Fruit fly (Drosophila melanogaster): ENCODE data around the gene CG13458.

CG13458 gene

dm6 chr3L:15163414-15163813 lies 50.1 kb downstream of the CG13458 start, which contains the start of gene CG7011 (continued):
- TF ChIP-seq gro (GFP tag; optimal IDR thresholded peaks at IDR 0.05) (peak; percentile 2), az2 (GFP tag; optimal IDR thresholded peaks at IDR 0.05) (no peak), MESR4 (GFP tag; optimal IDR thresholded peaks at IDR 0.05) (peak; percentile 17), Jarid2 (GFP tag; optimal IDR thresholded peaks at IDR 0.05) (no peak), fd64A (GFP tag; optimal IDR thresholded peaks at IDR 0.05) (no peak), CG9609 (GFP tag; optimal IDR thresholded peaks at IDR 0.05) (no peak), odd (GFP tag; optimal IDR thresholded peaks at IDR 0.05) (no peak), dpn (GFP tag; optimal IDR thresholded peaks at IDR 0.05) (no peak), Optix (GFP tag; IDR thresholded peaks at IDR 0.05) (no peak), tap (tag; optimal IDR thresholded peaks at IDR 0.05) (no peak), CG6813 (GFP tag; optimal IDR thresholded peaks at IDR 0.05) (no peak), slbo (GFP tag; IDR thresholded peaks at IDR 0.05) (no peak), CG5953 (GFP tag; IDR thresholded peaks at IDR 0.05) (no peak), Bteb2 (GFP tag; optimal IDR thresholded peaks at IDR 0.05) (no peak), CG10431 (GFP tag; optimal IDR thresholded peaks at IDR 0.05) (peak; percentile 45), ranshi (GFP tag; IDR thresholded peaks at IDR 0.05) (no peak), Dip2 (GFP tag; IDR thresholded peaks at IDR 0.05) (no peak), CG4617 (GFP tag; optimal IDR thresholded peaks at IDR 0.05; ENCODE audit: borderline replicate concordance) (peak; percentile 26), CTCF (GFP tag; optimal IDR thresholded peaks at IDR 0.05) (peak; percentile 79), Rfx (GFP tag; IDR thresholded peaks at IDR 0.05) (no peak), Ptx1 (GFP tag; IDR thresholded peaks at IDR 0.05) (no peak), Atf6 (GFP tag; IDR thresholded peaks at IDR 0.05) (no peak), CG3838 (GFP tag; optimal IDR thresholded peaks at IDR 0.05) (no peak), cato (GFP tag; optimal IDR thresholded peaks at IDR 0.05; ENCODE audit: borderline replicate concordance) (no peak), bcd (GFP tag; optimal IDR thresholded peaks at IDR 0.05) (no peak), Doc2 (GFP tag; IDR thresholded peaks at IDR 0.05) (no peak), zf30C (GFP tag; optimal IDR thresholded peaks at IDR 0.05) (no peak), Meics (GFP tag; optimal IDR thresholded peaks at IDR 0.05) (no peak), CG12299 (tag; optimal IDR thresholded peaks at IDR 0.05) (no peak), CG1603 (tag; optimal IDR thresholded peaks at IDR 0.05) (peak; percentile 30), amos (GFP tag; IDR thresholded peaks at IDR 0.05; ENCODE audit: partially characterized antibody) (peak; percentile 76), oc (tag; optimal IDR thresholded peaks at IDR 0.05) (no peak), phol (tag; optimal IDR thresholded peaks at IDR 0.05) (no peak), Dp (GFP tag; optimal IDR thresholded peaks at IDR 0.05) (peak; percentile 37), CG15696 (tag; optimal IDR thresholded peaks at IDR 0.05) (no peak), CG16863 (GFP tag; optimal IDR thresholded peaks at IDR 0.05) (no peak), CG10147 (GFP tag; optimal IDR thresholded peaks at IDR 0.05) (no peak), YL-1 (GFP tag; optimal IDR thresholded peaks at IDR 0.05) (peak; percentile 24), Sin3A (optimal IDR thresholded peaks at IDR 0.05) (peak; percentile 31), fd3F (GFP tag; optimal IDR thresholded peaks at IDR 0.05) (no peak), CG14860 (GFP tag; IDR thresholded peaks at IDR 0.05; ENCODE audit: partially characterized antibody) (peak; percentile 31; the same call in 1 of the 3 replicates), Gug (GFP tag; IDR thresholded peaks at IDR 0.05) (no peak), CHES-1-like (GFP tag; optimal IDR thresholded peaks at IDR 0.05) (peak; percentile 35), CG1233 (GFP tag; optimal IDR thresholded peaks at IDR 0.05) (no peak), sima (GFP tag; optimal IDR thresholded peaks at IDR 0.05) (no peak), Opbp (GFP tag; IDR thresholded peaks at IDR 0.05; ENCODE audit: partially characterized antibody) (peak; percentile 30; the same call in 1 of the 3 replicates), ssp (GFP tag; IDR thresholded peaks at IDR 0.05) (no peak), Doc3 (GFP tag; IDR thresholded peaks at IDR 0.05; ENCODE audit: partially characterized antibody) (0 out of 3 replicates have a peak, but pooled peaks have one; percentile 40), CG8944 (GFP tag; optimal IDR thresholded peaks at IDR 0.05) (no peak), scrt (GFP tag; optimal IDR thresholded peaks at IDR 0.05) (no peak), CG4730 (GFP tag; IDR thresholded peaks at IDR 0.05) (no peak), chif (GFP tag; optimal IDR thresholded peaks at IDR 0.05) (no peak)

Data from whole organism, embryonic.